Worm (Caenorhabditis elegans): Measurements from ENCODE around the gene cyp-25A6.
A peak's percentile ranks its signal among the peaks of the same experiment; 100 is the strongest.

Gene cyp-25A6

DNA sequence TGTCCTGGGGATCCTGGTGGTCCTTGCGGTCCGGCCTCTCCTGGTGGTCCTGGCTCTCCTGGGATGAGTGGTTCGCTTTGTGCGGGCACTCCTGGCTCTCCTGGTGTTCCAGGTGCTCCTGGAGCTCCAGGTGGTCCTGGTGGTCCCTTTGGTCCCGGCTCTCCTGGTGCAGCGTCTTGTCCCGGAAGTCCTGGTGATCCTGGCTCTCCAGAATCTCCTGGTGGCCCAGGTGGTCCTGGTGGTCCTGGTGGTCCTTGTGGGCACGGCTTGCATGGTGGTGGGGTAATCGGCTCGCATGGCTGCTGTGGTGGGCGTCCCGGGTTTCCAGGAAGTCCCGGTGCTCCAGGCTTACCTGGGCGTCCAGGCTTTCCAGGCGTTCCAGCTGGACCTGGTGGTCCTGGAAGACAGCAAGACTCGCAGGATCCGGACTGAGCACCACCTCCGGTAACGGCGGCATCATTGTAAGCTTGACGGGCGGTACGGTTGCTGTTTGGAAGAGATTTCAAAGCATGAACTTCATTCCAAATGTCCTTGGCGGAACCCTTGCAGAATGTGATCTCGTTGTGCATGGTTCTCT is 46.7 kb downstream of the cyp-25A6 start:
- no peak for TF ChIP-seq snpc-4 (tag; optimal IDR thresholded peaks at IDR 0.05)
- no peak for TF ChIP-seq nhr-77 (tag; optimal IDR thresholded peaks at IDR 0.05)
- TF ChIP-seq egl-5 (tag; optimal IDR thresholded peaks at IDR 0.05) = no peak
- no peak for TF ChIP-seq ZK546.5 (tag; optimal IDR thresholded peaks at IDR 0.05)
- no peak for TF ChIP-seq nhr-11 (tag; optimal IDR thresholded peaks at IDR 0.05)
- TF ChIP-seq eor-1 (tag; optimal IDR thresholded peaks at IDR 0.05) = no peak
- TF ChIP-seq nhr-23 (tag; optimal IDR thresholded peaks at IDR 0.05) = no peak
- TF ChIP-seq fkh-10 (GFP tag; optimal IDR thresholded peaks at IDR 0.05) = no peak
- no peak for TF ChIP-seq ztf-11 (tag; optimal IDR thresholded peaks at IDR 0.05)
- TF ChIP-seq nhr-12 (tag; optimal IDR thresholded peaks at IDR 0.05) = no peak
- TF ChIP-seq egl-27 (tag; optimal IDR thresholded peaks at IDR 0.05) = no peak
- TF ChIP-seq ztf-4 (tag; optimal IDR thresholded peaks at IDR 0.05) = no peak
- TF ChIP-seq jun-1 (tag; optimal IDR thresholded peaks at IDR 0.05) = no peak
- no peak for TF ChIP-seq daf-12 (tag; optimal IDR thresholded peaks at IDR 0.05)

DNA sequence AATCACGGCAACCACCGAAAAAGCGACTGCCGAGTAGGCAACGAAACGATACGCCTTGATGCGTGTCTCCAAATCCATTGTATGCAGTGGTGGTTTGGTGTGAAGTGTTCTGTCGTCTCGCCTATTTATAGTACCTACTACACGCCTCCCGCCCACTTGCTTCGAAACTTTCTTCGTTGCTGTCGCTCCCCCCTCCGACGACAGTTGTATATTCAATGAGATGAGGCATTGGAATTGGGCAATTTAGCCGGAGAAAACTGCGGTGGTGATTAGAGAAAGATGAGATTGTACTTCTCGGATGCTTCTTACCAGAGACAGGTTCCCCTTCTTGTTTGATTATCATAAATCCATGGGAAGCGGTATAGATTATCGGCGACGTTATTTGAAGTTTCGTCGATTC is 47.2 kb downstream of the cyp-25A6 start, which contains the start of gene col-34:
col-34 (minus strand) TSS at position 101 of the 400 bp plus-strand sequence.
- TF ChIP-seq egl-5 (tag; optimal IDR thresholded peaks at IDR 0.05) (peak; percentile 15), nhr-11 (tag; optimal IDR thresholded peaks at IDR 0.05) (no peak), ztf-11 (tag; optimal IDR thresholded peaks at IDR 0.05) (no peak)

ce11 chrIV:4246493-4246892 is 49.2 kb downstream of the cyp-25A6 start, which contains the start of gene ttr-20:
Gene ttr-20 (plus strand): TSS chrIV:4246793.
- no peak for TF ChIP-seq snpc-4 (tag; optimal IDR thresholded peaks at IDR 0.05)
- TF ChIP-seq nhr-77 (tag; optimal IDR thresholded peaks at IDR 0.05) = no peak
- no peak for TF ChIP-seq ama-1 (optimal IDR thresholded peaks at IDR 0.05)
- TF ChIP-seq eor-1 (tag; optimal IDR thresholded peaks at IDR 0.05) = no peak
- no peak for TF ChIP-seq nhr-67 (tag; optimal IDR thresholded peaks at IDR 0.05)
- no peak for TF ChIP-seq R02D3.7 (tag; optimal IDR thresholded peaks at IDR 0.05)

DNA sequence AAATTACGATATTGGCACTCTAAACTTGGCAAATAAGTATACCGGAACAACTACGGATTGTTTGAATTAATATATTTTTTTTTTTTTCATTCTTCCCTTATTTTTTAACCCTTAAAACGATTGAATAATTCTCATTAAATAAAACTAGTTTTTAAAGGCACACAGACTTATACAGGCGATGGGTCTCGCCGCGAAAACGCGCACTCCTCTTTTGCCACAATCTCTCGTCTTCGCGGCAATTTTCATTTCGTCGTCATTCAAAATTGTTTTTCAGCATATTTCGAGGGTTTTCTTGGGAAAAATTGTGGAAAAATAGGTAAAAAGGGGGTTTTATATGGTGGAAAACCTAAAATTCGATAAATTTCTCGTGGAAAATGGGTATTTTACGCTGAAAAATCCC is 50.1 kb downstream of the cyp-25A6 start:
- TF ChIP-seq egl-5 (tag; optimal IDR thresholded peaks at IDR 0.05) = peak; percentile 70
- TF ChIP-seq lin-15B (tag; optimal IDR thresholded peaks at IDR 0.05) = peak; percentile 55
- no peak for TF ChIP-seq lsy-12 (tag; optimal IDR thresholded peaks at IDR 0.05)
- TF ChIP-seq aly-2 (tag; optimal IDR thresholded peaks at IDR 0.05) = no peak
- TF ChIP-seq pqm-1 (tag; optimal IDR thresholded peaks at IDR 0.05) = no peak
- TF ChIP-seq elt-1 (tag; optimal IDR thresholded peaks at IDR 0.05) = no peak
- TF ChIP-seq nhr-23 (tag; optimal IDR thresholded peaks at IDR 0.05) = peak; percentile 58
- peak; percentile 62 for TF ChIP-seq nhr-25 (tag; optimal IDR thresholded peaks at IDR 0.05)
- TF ChIP-seq mml-1 (tag; optimal IDR thresholded peaks at IDR 0.05) = no peak
- peak; percentile 71 for TF ChIP-seq pha-4 (tag; optimal IDR thresholded peaks at IDR 0.05)
- TF ChIP-seq hmg-11 (tag; optimal IDR thresholded peaks at IDR 0.05) = peak; percentile 36
- TF ChIP-seq unc-62 (GFP tag; optimal IDR thresholded peaks at IDR 0.05) = no peak
- peak; percentile 33 for TF ChIP-seq elt-2 (tag; optimal IDR thresholded peaks at IDR 0.05)
- TF ChIP-seq lin-39 (tag; optimal IDR thresholded peaks at IDR 0.05) = peak; percentile 31

- TF ChIP-seq elt-1 (tag; optimal IDR thresholded peaks at IDR 0.05) (no peak), nhr-11 (tag; optimal IDR thresholded peaks at IDR 0.05) (no peak), fkh-2 (tag; optimal IDR thresholded peaks at IDR 0.05) (no peak), elt-2 (tag; optimal IDR thresholded peaks at IDR 0.05) (no peak), unc-62 (GFP tag; optimal IDR thresholded peaks at IDR 0.05) (no peak), nfya-1 (tag; optimal IDR thresholded peaks at IDR 0.05; ENCODE audit: insufficient read depth) (no peak), snpc-4 (tag; optimal IDR thresholded peaks at IDR 0.05) (no peak), egl-5 (tag; optimal IDR thresholded peaks at IDR 0.05) (no peak), hmg-11 (tag; optimal IDR thresholded peaks at IDR 0.05) (no peak), nhr-76 (tag; optimal IDR thresholded peaks at IDR 0.05) (no peak), nhr-25 (tag; optimal IDR thresholded peaks at IDR 0.05) (no peak), nhr-67 (tag; optimal IDR thresholded peaks at IDR 0.05) (no peak)
Observed at ce11 chrIV:4247770-4248169, 50.5 kb downstream of the cyp-25A6 start, which contains the start of gene ama-1. Gene ama-1 (plus strand): TSS chrIV:4248070.

Data from whole organism, L3 larva.